Fruit fly (Drosophila melanogaster): ENCODE measurements around the gene CG6431.

The CG6431 gene

dm6 chr2L:10723903-10724302 is at the start of gene CG6431:
Gene CG6431, plus strand, starts transcription at chr2L:10724203.
- no peak for TF ChIP-seq ttk (optimal IDR thresholded peaks at IDR 0.05)
- no peak for TF ChIP-seq Myc (optimal IDR thresholded peaks at IDR 0.05)
- no peak for TF ChIP-seq h (optimal IDR thresholded peaks at IDR 0.05)
- no peak for TF ChIP-seq insv (optimal IDR thresholded peaks at IDR 0.05)
- no peak for TF ChIP-seq psq (optimal IDR thresholded peaks at IDR 0.05)
- no peak for TF ChIP-seq Sin3A (optimal IDR thresholded peaks at IDR 0.05)

dm6 chr2L:10676933-10677714 is 46.9 kb upstream of the CG6431 start, which contains the start of gene CG17104:
Gene CG17104, plus strand, starts transcription at chr2L:10677198.
- TF ChIP-seq ttk (optimal IDR thresholded peaks at IDR 0.05) (no peak), psq (optimal IDR thresholded peaks at IDR 0.05) (no peak), h (optimal IDR thresholded peaks at IDR 0.05) (no peak), insv (optimal IDR thresholded peaks at IDR 0.05) (no peak), Myc (optimal IDR thresholded peaks at IDR 0.05) (no peak), Sin3A (optimal IDR thresholded peaks at IDR 0.05) (no peak)

- TF ChIP-seq ttk (optimal IDR thresholded peaks at IDR 0.05) (no peak), insv (optimal IDR thresholded peaks at IDR 0.05) (no peak), Myc (optimal IDR thresholded peaks at IDR 0.05) (no peak), Sin3A (optimal IDR thresholded peaks at IDR 0.05) (no peak), psq (optimal IDR thresholded peaks at IDR 0.05) (no peak), h (optimal IDR thresholded peaks at IDR 0.05) (no peak)
Measured at dm6 chr2L:10677715-10678088, 46.3 kb upstream of the CG6431 start.

dm6 chr2L:10679568-10679967 is 44.4 kb upstream of the CG6431 start:
- TF ChIP-seq Myc (optimal IDR thresholded peaks at IDR 0.05) (no peak), insv (optimal IDR thresholded peaks at IDR 0.05) (no peak), psq (optimal IDR thresholded peaks at IDR 0.05) (no peak), ttk (optimal IDR thresholded peaks at IDR 0.05) (no peak), Sin3A (optimal IDR thresholded peaks at IDR 0.05) (no peak), h (optimal IDR thresholded peaks at IDR 0.05) (no peak)

dm6 chr2L:10680584-10681080 is 43.4 kb upstream of the CG6431 start, which contains the start of gene CG17105:
Gene CG17105, plus strand, starts transcription at chr2L:10681030.
- no peak for TF ChIP-seq Myc (optimal IDR thresholded peaks at IDR 0.05)
- no peak for TF ChIP-seq psq (optimal IDR thresholded peaks at IDR 0.05)
- TF ChIP-seq ttk (optimal IDR thresholded peaks at IDR 0.05) = no peak
- TF ChIP-seq Sin3A (optimal IDR thresholded peaks at IDR 0.05) = no peak
- no peak for TF ChIP-seq h (optimal IDR thresholded peaks at IDR 0.05)

- TF ChIP-seq insv (optimal IDR thresholded peaks at IDR 0.05) (no peak), h (optimal IDR thresholded peaks at IDR 0.05) (no peak), ttk (optimal IDR thresholded peaks at IDR 0.05) (no peak), psq (optimal IDR thresholded peaks at IDR 0.05) (no peak), Sin3A (optimal IDR thresholded peaks at IDR 0.05) (no peak), Myc (optimal IDR thresholded peaks at IDR 0.05) (no peak)
Measured at dm6 chr2L:10681602-10682001, 42.4 kb upstream of the CG6431 start, which contains the start of gene CG17107. Gene CG17107, plus strand, starts transcription at chr2L:10681902.

dm6 chr2L:10682197-10682596 is 41.8 kb upstream of the CG6431 start:
- no peak for TF ChIP-seq psq (optimal IDR thresholded peaks at IDR 0.05)

dm6 chr2L:10682912-10683311 is 41.1 kb upstream of the CG6431 start:
- TF ChIP-seq h (optimal IDR thresholded peaks at IDR 0.05) (no peak), Sin3A (optimal IDR thresholded peaks at IDR 0.05) (no peak)

dm6 chr2L:10684309-10684708 is 39.7 kb upstream of the CG6431 start, which contains the start of gene CG7299:
Gene CG7299, minus strand, starts transcription at chr2L:10684409.
- TF ChIP-seq h (optimal IDR thresholded peaks at IDR 0.05) (no peak), psq (optimal IDR thresholded peaks at IDR 0.05) (no peak), ttk (optimal IDR thresholded peaks at IDR 0.05) (no peak), Myc (optimal IDR thresholded peaks at IDR 0.05) (no peak)

- TF ChIP-seq insv (optimal IDR thresholded peaks at IDR 0.05) = no peak
- no peak for TF ChIP-seq ttk (optimal IDR thresholded peaks at IDR 0.05)
- TF ChIP-seq h (optimal IDR thresholded peaks at IDR 0.05) = no peak
- TF ChIP-seq psq (optimal IDR thresholded peaks at IDR 0.05) = no peak
- TF ChIP-seq Myc (optimal IDR thresholded peaks at IDR 0.05) = no peak
- no peak for TF ChIP-seq Sin3A (optimal IDR thresholded peaks at IDR 0.05)
Measured at dm6 chr2L:10685666-10686065, 38.3 kb upstream of the CG6431 start.

- no peak for TF ChIP-seq h (optimal IDR thresholded peaks at IDR 0.05)
- TF ChIP-seq ttk (optimal IDR thresholded peaks at IDR 0.05) = no peak
- TF ChIP-seq Sin3A (optimal IDR thresholded peaks at IDR 0.05) = no peak
- TF ChIP-seq Myc (optimal IDR thresholded peaks at IDR 0.05) = no peak
- no peak for TF ChIP-seq psq (optimal IDR thresholded peaks at IDR 0.05)
- no peak for TF ChIP-seq insv (optimal IDR thresholded peaks at IDR 0.05)
Measured at dm6 chr2L:10687009-10687793, 36.8 kb upstream of the CG6431 start, which contains the start of gene CG7296. Gene CG7296, minus strand, starts transcription at chr2L:10687066.

- no peak for TF ChIP-seq h (optimal IDR thresholded peaks at IDR 0.05)
Measured at dm6 chr2L:10687794-10688185, 36.2 kb upstream of the CG6431 start.

Measured in Kc167 (cell line).